Worm (Caenorhabditis elegans) whole organism, L1 larva: ENCODE data around the gene Y39A3B.7.
A peak's percentile ranks its signal among the peaks of the same experiment; 100 is the strongest.

Experiments
- aly-2 ChIP-seq: fragments of 150-350 bp; optimal IDR thresholded peaks from 2 replicates; lab custom pipeline; 2014; ENCODE audit warnings: missing biosample characterization, missing genetic modification characterization
- egl-27 ChIP-seq, 2 experiments: fragments of 150-350 bp in 1 of 2; sonication (generic microtip); optimal IDR thresholded peaks; 3 replicates each; lab custom pipeline; 2017 to 2018; ENCODE audit warnings: missing biosample characterization in 2 of 2, missing genetic modification characterization in 2 of 2, missing genetic modification reagents in 2 of 2
- elt-3 ChIP-seq, 6 experiments: fragments of 150-350 bp in 1 of 6; sonication (generic microtip); optimal IDR thresholded peaks; 2 replicates each; lab custom pipeline; 2017 to 2018; ENCODE audit warnings: missing biosample characterization in 6 of 6, missing genetic modification characterization in 6 of 6, inconsistent platforms in 1 of 6
- lin-35 ChIP-seq, 2 experiments: fragments of 150-350 bp; optimal IDR thresholded peaks; 2 replicates each; lab custom pipeline; 2014; ENCODE audit warnings: missing biosample characterization in 2 of 2, missing genetic modification characterization in 2 of 2, missing genetic modification reagents in 2 of 2
- lsy-2 ChIP-seq, 2 experiments: fragments of 150-350 bp; optimal IDR thresholded peaks; 2 replicates each; lab custom pipeline; 2014; ENCODE audit warnings: missing biosample characterization in 2 of 2, missing genetic modification characterization in 2 of 2
- mdl-1 ChIP-seq, 2 experiments: fragments of 150-350 bp; optimal IDR thresholded peaks; 2 replicates each; lab custom pipeline; 2014 to 2017; ENCODE audit warnings: missing biosample characterization in 2 of 2, missing genetic modification characterization in 2 of 2, inconsistent platforms in 1 of 2
- nhr-28 ChIP-seq: fragments of 150-350 bp; optimal IDR thresholded peaks from 2 replicates; lab custom pipeline; 2014; ENCODE audit warnings: missing biosample characterization, missing genetic modification characterization
- nhr-71 ChIP-seq: sonication (generic microtip); optimal IDR thresholded peaks from 2 replicates; lab custom pipeline; 2016; ENCODE audit warnings: mild to moderate bottlenecking, missing genetic modification characterization, moderate library complexity, missing compliant biosample characterization
- snpc-4 ChIP-seq: fragments of 150-350 bp; optimal IDR thresholded peaks from 2 replicates; lab custom pipeline; 2014; ENCODE audit warnings: missing biosample characterization, missing genetic modification characterization
- unc-130 ChIP-seq: fragments of 150-350 bp; optimal IDR thresholded peaks from 2 replicates; lab custom pipeline; 2017; ENCODE audit warnings: missing biosample characterization, missing genetic modification characterization, inconsistent platforms
- unc-62 ChIP-seq: fragments of 150-350 bp; optimal IDR thresholded peaks from 2 replicates; lab custom pipeline; 2014; ENCODE audit warnings: missing biosample characterization, missing genetic modification reagents, missing genetic modification characterization
- zag-1 ChIP-seq: fragments of 150-350 bp; optimal IDR thresholded peaks from 2 replicates; lab custom pipeline; 2014; ENCODE audit warnings: missing biosample characterization, missing genetic modification characterization
- ztf-11 ChIP-seq, 2 experiments: sonication (generic microtip); optimal IDR thresholded peaks; 2 replicates each; lab custom pipeline; 2016 to 2017; ENCODE audit warnings: missing genetic modification characterization in 2 of 2, missing biosample characterization in 1 of 2, missing compliant biosample characterization in 1 of 2
- ztf-4 ChIP-seq: fragments of 150-350 bp; optimal IDR thresholded peaks from 2 replicates; lab custom pipeline; 2014; ENCODE audit warnings: missing biosample characterization, missing genetic modification characterization

ce11 chrIII:1963128-1963527, 21.6 kb downstream of the Y39A3B.7 start:
- TF ChIP-seq aly-2 (tag; lab: Kevin White, UChicago) (no peak), egl-27 (tag; optimal IDR thresholded peaks at IDR 0.05; lab: Kevin White, UChicago) (no peak), unc-62 (GFP tag; lab: Kevin White, UChicago) (no peak), elt-3 (tag; optimal IDR thresholded peaks at IDR 0.05; lab: Kevin White, UChicago) (no peak), lsy-2 (tag; optimal IDR thresholded peaks at IDR 0.05; lab: Kevin White, UChicago) (no peak), snpc-4 (peak; percentile 35), nhr-71 (tag; lab: Kevin White, UChicago) (no peak), zag-1 (tag; lab: Kevin White, UChicago) (no peak), lin-35 (GFP tag; optimal IDR thresholded peaks at IDR 0.05; lab: Kevin White, UChicago) (no peak), nhr-28 (tag; lab: Kevin White, UChicago) (no peak), ztf-4 (no peak), mdl-1 (tag; optimal IDR thresholded peaks at IDR 0.05; lab: Kevin White, UChicago) (no peak), ztf-11 (tag; optimal IDR thresholded peaks at IDR 0.05; lab: Kevin White, UChicago) (no peak), unc-130 (tag; lab: Kevin White, UChicago) (no peak)
